Fruit fly (Drosophila melanogaster) whole organism, prepupa: ENCODE measurements around the gene pont.

ENCODE experiments used
- Blimp-1 ChIP-seq: fragments of 200-800 bp; sonication (Bioruptor generic); optimal IDR thresholded peaks from 3 replicates; lab custom pipeline; 2017; ENCODE audit warnings: missing biosample characterization, missing genetic modification characterization, mild to moderate bottlenecking, moderate library complexity, missing genetic modification reagents
- CG10669 ChIP-seq: fragments of 200-800 bp; sonication (Bioruptor generic); optimal IDR thresholded peaks from 3 replicates; lab custom pipeline; 2018; ENCODE audit warnings: missing biosample characterization, mild to moderate bottlenecking, missing genetic modification characterization, moderate library complexity
- CG11762 ChIP-seq: fragments of 200-800 bp; sonication (Bioruptor generic); optimal IDR thresholded peaks from 3 replicates; lab custom pipeline; 2016; ENCODE audit warnings: missing biosample characterization, missing genetic modification characterization; ENCODE audit not compliant: insufficient read depth
- CG11902 ChIP-seq: fragments of 200-800 bp; sonication (Bioruptor generic); optimal IDR thresholded peaks from 3 replicates; lab custom pipeline; 2016; ENCODE audit warnings: missing biosample characterization, missing genetic modification characterization
- CG15336 ChIP-seq: fragments of 200-800 bp; sonication (Bioruptor generic); IDR thresholded peaks from 2 replicates; pipeline ENCODE4 v1.3.6; 2022; ENCODE audit warnings: missing biosample characterization, missing genetic modification characterization
- CG16779 ChIP-seq: fragments of 200-800 bp; sonication (Bioruptor generic); optimal IDR thresholded peaks from 3 replicates; lab custom pipeline; 2017; ENCODE audit warnings: missing biosample characterization, mild to moderate bottlenecking, missing genetic modification characterization
- CG32006 ChIP-seq: fragments of 200-800 bp; sonication (Bioruptor generic); optimal IDR thresholded peaks from 3 replicates; lab custom pipeline; 2017; ENCODE audit warnings: missing biosample characterization, mild to moderate bottlenecking, missing genetic modification characterization
- CG34406 ChIP-seq: fragments of 200-800 bp; sonication (Bioruptor generic); optimal IDR thresholded peaks from 3 replicates; lab custom pipeline; 2016; ENCODE audit warnings: missing biosample characterization, missing genetic modification characterization
- CG3919 ChIP-seq: fragments of 200-800 bp; sonication (Bioruptor generic); optimal IDR thresholded peaks from 3 replicates; lab custom pipeline; 2016; ENCODE audit warnings: missing biosample characterization, missing genetic modification characterization
- CG4318 ChIP-seq: fragments of 200-800 bp; sonication (Bioruptor generic); optimal IDR thresholded peaks from 3 replicates; lab custom pipeline; 2017; ENCODE audit warnings: missing biosample characterization, mild to moderate bottlenecking, missing genetic modification characterization
- CG6163 ChIP-seq: fragments of 200-800 bp; sonication (Bioruptor generic); IDR thresholded peaks from 3 replicates; pipeline ENCODE4 v1.3.6; 2022; ENCODE audit warnings: missing biosample characterization, missing genetic modification characterization
- CG6276 ChIP-seq: fragments of 200-800 bp; sonication (Bioruptor generic); optimal IDR thresholded peaks from 2 replicates; lab custom pipeline; 2017; ENCODE audit warnings: missing biosample characterization, mild to moderate bottlenecking, missing genetic modification characterization
- CG6792 ChIP-seq: fragments of 200-800 bp; sonication (Bioruptor generic); optimal IDR thresholded peaks from 3 replicates; lab custom pipeline; 2016; ENCODE audit warnings: missing biosample characterization, missing genetic modification characterization
- CG6808 ChIP-seq: fragments of 200-800 bp; sonication (Bioruptor generic); optimal IDR thresholded peaks from 3 replicates; lab custom pipeline; 2017; ENCODE audit warnings: missing biosample characterization, missing genetic modification characterization, mild to moderate bottlenecking, moderate library complexity, missing genetic modification reagents
- CG6854 ChIP-seq: fragments of 200-800 bp; sonication (Bioruptor generic); optimal IDR thresholded peaks from 2 replicates; lab custom pipeline; 2017; ENCODE audit warnings: missing biosample characterization, mild to moderate bottlenecking, missing genetic modification characterization
- CG7368 ChIP-seq: fragments of 200-800 bp; sonication (Bioruptor generic); optimal IDR thresholded peaks from 3 replicates; lab custom pipeline; 2016; ENCODE audit warnings: missing biosample characterization, missing genetic modification characterization
- CG8119 ChIP-seq: fragments of 200-800 bp; sonication (Bioruptor generic); IDR thresholded peaks from 3 replicates; pipeline ENCODE4 v1.3.6; 2022; ENCODE audit warnings: missing biosample characterization, missing genetic modification characterization
- CG8319 ChIP-seq: fragments of 200-800 bp; sonication (Bioruptor generic); optimal IDR thresholded peaks from 3 replicates; lab custom pipeline; 2016; ENCODE audit warnings: missing biosample characterization, missing genetic modification characterization
- CG8632 ChIP-seq: fragments of 200-800 bp; sonication (Bioruptor generic); optimal IDR thresholded peaks from 3 replicates; lab custom pipeline; 2016; ENCODE audit warnings: missing biosample characterization, missing genetic modification characterization
- CG9139 ChIP-seq: fragments of 200-800 bp; sonication (Bioruptor generic); optimal IDR thresholded peaks from 3 replicates; lab custom pipeline; 2017; ENCODE audit warnings: missing biosample characterization, mild to moderate bottlenecking, missing genetic modification characterization
- Eip75B ChIP-seq: fragments of 200-800 bp; sonication (Bioruptor generic); optimal IDR thresholded peaks from 3 replicates; lab custom pipeline; 2016; ENCODE audit warnings: missing biosample characterization, missing genetic modification characterization
- Eip78C ChIP-seq: fragments of 200-800 bp; sonication (Bioruptor generic); peaks from one replicate; lab custom pipeline; 2016; ENCODE audit warnings: missing biosample characterization, missing genetic modification characterization
- Eip93F ChIP-seq: fragments of 200-800 bp; sonication (Bioruptor generic); optimal IDR thresholded peaks from 2 replicates; lab custom pipeline; 2016; ENCODE audit warnings: missing biosample characterization, mild to moderate bottlenecking, missing genetic modification characterization
- Ets21C ChIP-seq: fragments of 200-800 bp; sonication (Bioruptor generic); optimal IDR thresholded peaks from 3 replicates; lab custom pipeline; 2016; ENCODE audit warnings: missing biosample characterization, missing genetic modification characterization
- Ets96B ChIP-seq: fragments of 200-800 bp; optimal IDR thresholded peaks from 2 replicates; lab custom pipeline; 2019; ENCODE audit warnings: missing biosample characterization, mild to moderate bottlenecking, missing genetic modification characterization, moderate library complexity
- Gug ChIP-seq: fragments of 200-800 bp; sonication (Bioruptor generic); IDR thresholded peaks from 2 replicates; pipeline ENCODE4 v1.3.6; 2022; ENCODE audit warnings: missing biosample characterization, missing genetic modification characterization
- Hr38 ChIP-seq: sonication (Bioruptor generic); optimal IDR thresholded peaks from 2 replicates; lab custom pipeline; 2016; ENCODE audit warnings: missing biosample characterization, missing genetic modification characterization
- Hr39 ChIP-seq: fragments of 200-800 bp; sonication (Bioruptor generic); optimal IDR thresholded peaks from 2 replicates; lab custom pipeline; 2016; ENCODE audit warnings: missing biosample characterization, missing genetic modification characterization
- Hr4 ChIP-seq: fragments of 200-800 bp; sonication (Bioruptor generic); optimal IDR thresholded peaks from 3 replicates; lab custom pipeline; 2016; ENCODE audit warnings: missing biosample characterization, missing genetic modification characterization
- Met ChIP-seq: fragments of 200-800 bp; sonication (Bioruptor generic); optimal IDR thresholded peaks from 3 replicates; lab custom pipeline; 2016; ENCODE audit warnings: missing biosample characterization, missing genetic modification characterization
- OdsH ChIP-seq: fragments of 200-800 bp; sonication (Bioruptor generic); optimal IDR thresholded peaks from 3 replicates; lab custom pipeline; 2016; ENCODE audit warnings: missing biosample characterization, missing genetic modification characterization
- Sox102F ChIP-seq: fragments of 200-800 bp; sonication (Bioruptor generic); optimal IDR thresholded peaks from 2 replicates; lab custom pipeline; 2016; ENCODE audit warnings: missing biosample characterization, mild to moderate bottlenecking, missing genetic modification characterization
- Sox14 ChIP-seq: fragments of 200-800 bp; sonication (Bioruptor generic); optimal IDR thresholded peaks from 3 replicates; lab custom pipeline; 2016; ENCODE audit warnings: missing biosample characterization, missing genetic modification characterization
- achi ChIP-seq: fragments of 200-800 bp; sonication (Bioruptor generic); optimal IDR thresholded peaks from 3 replicates; lab custom pipeline; 2016; ENCODE audit warnings: missing biosample characterization, missing genetic modification characterization
- acj6 ChIP-seq: fragments of 200-800 bp; sonication (Bioruptor generic); optimal IDR thresholded peaks from 3 replicates; lab custom pipeline; 2016; ENCODE audit warnings: missing biosample characterization, missing genetic modification characterization
- cyc ChIP-seq: fragments of 200-800 bp; sonication (Bioruptor generic); optimal IDR thresholded peaks from 3 replicates; lab custom pipeline; 2016; ENCODE audit warnings: missing biosample characterization, missing genetic modification characterization
- dac ChIP-seq: fragments of 200-800 bp; sonication (Bioruptor generic); optimal IDR thresholded peaks from 2 replicates; lab custom pipeline; 2017; ENCODE audit warnings: missing biosample characterization, mild to moderate bottlenecking, missing genetic modification characterization
- esn ChIP-seq: fragments of 200-800 bp; sonication (Bioruptor generic); optimal IDR thresholded peaks from 2 replicates; lab custom pipeline; 2016; ENCODE audit warnings: missing biosample characterization, mild to moderate bottlenecking, missing genetic modification characterization, moderate library complexity
- fd59A ChIP-seq: fragments of 200-800 bp; sonication (Bioruptor generic); optimal IDR thresholded peaks from 2 replicates; lab custom pipeline; 2017; ENCODE audit warnings: missing biosample characterization, mild to moderate bottlenecking, missing genetic modification characterization, missing genetic modification reagents
- fd85E ChIP-seq: fragments of 200-800 bp; sonication (Bioruptor generic); optimal IDR thresholded peaks from 3 replicates; lab custom pipeline; 2016; ENCODE audit warnings: missing biosample characterization, missing genetic modification characterization
- lz ChIP-seq: fragments of 200-800 bp; sonication (Bioruptor generic); optimal IDR thresholded peaks from 3 replicates; lab custom pipeline; 2016; ENCODE audit warnings: missing biosample characterization, missing genetic modification characterization
- net ChIP-seq: fragments of 200-800 bp; sonication (Bioruptor generic); optimal IDR thresholded peaks from 3 replicates; lab custom pipeline; 2016; ENCODE audit warnings: missing biosample characterization, missing genetic modification characterization
- pdm3 ChIP-seq: fragments of 200-800 bp; sonication (Bioruptor generic); optimal IDR thresholded peaks from 3 replicates; lab custom pipeline; 2016; ENCODE audit warnings: missing biosample characterization, missing genetic modification characterization
- spab ChIP-seq: fragments of 200-800 bp; sonication (Bioruptor generic); optimal IDR thresholded peaks from 2 replicates; lab custom pipeline; 2017; ENCODE audit warnings: missing biosample characterization, mild to moderate bottlenecking, missing genetic modification characterization, missing genetic modification reagents
- ss ChIP-seq, 2 experiments: fragments of 200-800 bp; sonication (Bioruptor generic); optimal IDR thresholded peaks; 2 replicates in 1 of 2; 3 replicates in 1 of 2; lab custom pipeline; 2017 to 2018; ENCODE audit warnings: mild to moderate bottlenecking in 2 of 2, missing biosample characterization in 2 of 2, missing genetic modification characterization in 2 of 2, moderate library complexity in 1 of 2
- svp ChIP-seq: fragments of 200-800 bp; sonication (Bioruptor generic); peaks from one replicate; lab custom pipeline; 2016; ENCODE audit warnings: missing biosample characterization, missing genetic modification characterization
- vri ChIP-seq: fragments of 200-800 bp; sonication (Bioruptor generic); optimal IDR thresholded peaks from 3 replicates; lab custom pipeline; 2016; ENCODE audit warnings: missing biosample characterization, mild to moderate bottlenecking, missing genetic modification characterization

The pont gene

DNA sequence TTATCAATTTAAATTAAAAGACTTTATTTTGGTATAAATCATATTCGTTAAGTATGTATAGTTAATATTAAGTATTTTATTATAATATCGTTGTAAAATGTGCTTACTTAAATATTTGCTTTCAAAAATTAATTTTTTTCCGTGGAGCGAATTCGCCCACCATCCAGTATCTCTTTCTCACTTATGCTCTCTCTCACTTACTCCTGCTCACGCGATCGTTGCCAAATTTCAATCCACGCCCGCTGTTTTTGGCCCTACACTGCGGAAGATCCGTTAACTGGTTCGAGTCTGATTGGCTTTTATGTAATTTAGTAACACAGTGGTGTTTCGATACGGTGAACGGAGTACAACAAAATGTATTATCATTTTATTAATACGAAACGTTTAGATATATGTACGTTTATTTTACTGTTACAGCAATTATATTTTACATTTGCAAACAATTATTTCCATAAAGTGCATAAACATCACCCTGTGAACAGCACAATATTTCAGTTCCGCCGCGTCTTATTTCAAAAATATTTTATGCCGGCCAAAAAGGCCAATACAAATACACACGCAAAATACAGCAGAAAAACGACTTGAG is 3.7 kb downstream of the pont start (continued):
- peak; percentile 56 for TF ChIP-seq CG11902 (GFP tag; lab: Kevin White, UChicago)
- TF ChIP-seq CG10669 (GFP tag; lab: Kevin White, UChicago) = peak; percentile 3
- peak; percentile 76 for TF ChIP-seq acj6 (GFP tag; lab: Kevin White, UChicago)
- TF ChIP-seq esn (GFP tag; lab: Kevin White, UChicago) = peak; percentile 80
- no peak for TF ChIP-seq CG9139 (GFP tag; lab: Kevin White, UChicago)
- TF ChIP-seq CG6276 (GFP tag; lab: Kevin White, UChicago) = peak; percentile 46
- TF ChIP-seq CG11762 = peak; percentile 45
- TF ChIP-seq CG7368 = peak; percentile 44
- TF ChIP-seq fd59A = peak; percentile 20
- no peak for TF ChIP-seq Blimp-1
- peak; percentile 71 for TF ChIP-seq achi (GFP tag; lab: Kevin White, UChicago)
- peak; percentile 46 for TF ChIP-seq Eip93F (GFP tag; lab: Kevin White, UChicago)
- TF ChIP-seq CG4318 (GFP tag; lab: Kevin White, UChicago) = peak; percentile 9
- peak; percentile 80 for TF ChIP-seq lz (GFP tag; lab: Kevin White, UChicago)
- TF ChIP-seq CG6854 (GFP tag; lab: Kevin White, UChicago) = peak; percentile 51
- TF ChIP-seq CG8632 (GFP tag; lab: Kevin White, UChicago) = peak; percentile 64
- TF ChIP-seq CG15336 (GFP tag; lab: Robert Waterston, UW) = peak; percentile 84
- TF ChIP-seq OdsH (GFP tag; lab: Kevin White, UChicago) = peak; percentile 56
- peak; percentile 59 for TF ChIP-seq Eip75B (GFP tag; lab: Kevin White, UChicago)
- no peak for TF ChIP-seq Hr38 (GFP tag; lab: Kevin White, UChicago)
- TF ChIP-seq Ets21C = peak; percentile 43
- peak; percentile 78 for TF ChIP-seq Hr39 (GFP tag; lab: Kevin White, UChicago)
- TF ChIP-seq CG8319 (GFP tag; lab: Kevin White, UChicago) = peak; percentile 51
- TF ChIP-seq cyc (GFP tag; lab: Kevin White, UChicago) = peak; percentile 70
- TF ChIP-seq CG6808 = no peak
- peak; percentile 57 for TF ChIP-seq Sox14
- TF ChIP-seq net (GFP tag; lab: Kevin White, UChicago) = peak; percentile 62
- TF ChIP-seq CG16779 (tag; lab: Kevin White, UChicago) = no peak

DNA sequence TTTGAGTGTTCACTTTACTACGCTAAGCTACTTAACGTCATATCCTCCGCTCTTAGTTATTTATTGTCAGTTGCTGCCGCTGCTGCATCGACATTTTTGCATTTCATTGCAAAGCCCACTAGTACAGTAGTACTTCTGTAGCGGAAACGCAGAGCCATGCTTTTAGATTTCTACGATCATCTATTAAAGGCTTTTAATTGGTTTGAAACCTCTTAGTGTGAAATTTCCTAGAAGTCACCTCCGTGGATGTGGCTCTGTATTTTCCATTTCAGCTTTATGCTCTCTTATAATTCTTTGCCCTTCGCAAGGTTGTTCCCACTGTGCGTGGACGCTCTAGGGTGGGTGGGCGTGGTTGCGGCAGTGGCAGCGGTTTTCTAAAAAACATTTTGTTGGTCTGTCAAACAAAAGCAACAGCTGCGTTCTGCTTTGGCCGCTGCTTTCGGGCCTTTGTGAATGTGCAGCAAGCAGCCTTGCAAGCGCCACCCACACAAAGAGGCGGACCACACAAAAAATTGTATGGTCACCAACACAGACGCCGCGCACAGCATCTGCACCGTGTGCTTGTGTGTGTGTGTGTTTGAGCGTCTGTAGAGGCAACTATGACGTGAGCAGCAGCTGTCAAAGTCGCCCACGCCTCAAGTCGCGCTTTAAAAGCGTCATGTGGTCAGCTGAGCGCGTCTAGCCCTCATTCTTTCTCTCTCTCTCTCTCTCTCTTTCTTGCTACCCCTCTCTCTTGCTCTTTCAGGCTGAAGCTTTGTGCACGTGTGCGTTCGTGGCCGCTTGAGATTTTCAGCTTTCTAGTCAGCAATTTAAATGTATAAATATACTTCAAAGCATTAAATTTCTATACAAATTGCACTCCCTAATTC is 4.9 kb downstream of the pont start:
- TF ChIP-seq CG9139 (GFP tag; lab: Kevin White, UChicago) = no peak
- peak; percentile 42; the same call in 2 of the 3 replicates for TF ChIP-seq CG6163 (GFP tag; lab: Robert Waterston, UW)
- peak; percentile 60 for TF ChIP-seq svp (GFP tag; lab: Kevin White, UChicago)
- TF ChIP-seq CG3919 = no peak
- TF ChIP-seq CG34406 = no peak
- no peak for TF ChIP-seq Met
- peak; percentile 49 for TF ChIP-seq CG32006 (GFP tag; lab: Kevin White, UChicago)
- TF ChIP-seq Hr4 (GFP tag; lab: Kevin White, UChicago) = peak; percentile 35
- TF ChIP-seq Sox14 = peak; percentile 0
- no peak for TF ChIP-seq Sox102F (GFP tag; lab: Kevin White, UChicago)
- no peak for TF ChIP-seq CG16779 (tag; lab: Kevin White, UChicago)
- TF ChIP-seq fd85E (GFP tag; lab: Kevin White, UChicago) = no peak
- TF ChIP-seq spab = no peak
- TF ChIP-seq Eip78C (GFP tag; lab: Kevin White, UChicago) = peak; percentile 37
- no peak for TF ChIP-seq pdm3 (GFP tag; lab: Kevin White, UChicago)
- TF ChIP-seq vri (GFP tag; lab: Kevin White, UChicago) = no peak
- no peak for TF ChIP-seq Gug
- TF ChIP-seq Blimp-1 = no peak
- TF ChIP-seq dac (GFP tag; lab: Kevin White, UChicago) = no peak
- TF ChIP-seq fd59A = no peak
- TF ChIP-seq achi (GFP tag; lab: Kevin White, UChicago) = no peak
- no peak for TF ChIP-seq CG6854 (GFP tag; lab: Kevin White, UChicago)
- peak; percentile 29; the same call in 1 of the 3 replicates for TF ChIP-seq CG8119 (GFP tag; lab: Robert Waterston, UW)
- TF ChIP-seq Ets96B (tag; lab: Kevin White, UChicago) = no peak
- TF ChIP-seq CG6792 (GFP tag; lab: Kevin White, UChicago) = no peak
- TF ChIP-seq ss (GFP tag; optimal IDR thresholded peaks at IDR 0.05; lab: Kevin White, UChicago) = no peak
- no peak for TF ChIP-seq CG6276 (GFP tag; lab: Kevin White, UChicago)
- no peak for TF ChIP-seq Eip93F (GFP tag; lab: Kevin White, UChicago)
